Worm (Caenorhabditis elegans) whole organism, L4 larva: Measurements from ENCODE around the gene Y82E9BL.19.

Experiments
- jun-1 ChIP-seq: fragments of 150-350 bp; optimal IDR thresholded peaks from 2 replicates; lab custom pipeline; 2014; ENCODE audit warnings: missing biosample characterization, missing genetic modification reagents, missing genetic modification characterization
- nhr-77 ChIP-seq: fragments of 150-350 bp; optimal IDR thresholded peaks from 2 replicates; lab custom pipeline; 2014; ENCODE audit warnings: missing biosample characterization, missing genetic modification characterization
- snpc-4 ChIP-seq: fragments of 150-350 bp; optimal IDR thresholded peaks from 2 replicates; lab custom pipeline; 2014; ENCODE audit warnings: missing biosample characterization, missing genetic modification characterization
- ztf-11 ChIP-seq: fragments of 150-350 bp; optimal IDR thresholded peaks from 2 replicates; lab custom pipeline; 2014; ENCODE audit warnings: missing biosample characterization, missing genetic modification characterization

DNA sequence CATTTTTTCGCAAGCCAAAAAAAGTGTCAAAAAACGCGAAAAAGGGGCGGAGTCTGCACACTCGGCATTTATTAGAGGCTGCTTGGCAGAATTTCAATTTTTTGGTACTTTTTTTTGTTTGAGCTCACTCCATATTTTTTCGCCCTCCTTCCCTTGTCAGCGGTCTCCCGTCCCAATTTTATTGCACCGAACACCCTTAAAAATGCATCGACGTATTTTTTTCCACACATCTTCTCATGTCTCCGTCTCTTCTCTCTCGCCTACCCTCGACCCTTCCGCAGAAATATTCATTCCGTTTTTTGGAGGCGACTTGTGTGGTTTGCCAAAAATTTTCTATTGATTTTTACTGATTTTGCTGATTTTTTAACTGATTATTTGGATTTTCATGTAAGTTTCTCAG is 5.3 kb upstream of the Y82E9BL.19 start, which contains the start of gene Y82E9BL.18:
- TF ChIP-seq nhr-77 (tag; lab: Kevin White, UChicago) (no peak), snpc-4 (no peak), jun-1 (tag; lab: Kevin White, UChicago) (no peak), ztf-11 (tag; lab: Kevin White, UChicago) (no peak)
